Fruit fly (Drosophila melanogaster) whole organism, embryonic: ENCODE results near the gene CG12507.

Experiments used
- Ada2b ChIP-seq: fragments of 200-800 bp; sonication (Bioruptor generic); IDR thresholded peaks from 2 replicates; pipeline ENCODE4 v1.3.6; 2022; ENCODE audit warnings: missing biosample characterization, missing genetic modification characterization
- Aef1 ChIP-seq: fragments of 200-800 bp; sonication (Bioruptor generic); IDR thresholded peaks from 3 replicates; pipeline ENCODE4 v1.3.6; 2022; ENCODE audit warnings: missing biosample characterization, missing genetic modification characterization
- CG10274 ChIP-seq: fragments of 200-800 bp; sonication (Bioruptor generic); optimal IDR thresholded peaks from 3 replicates; lab custom pipeline; 2017; ENCODE audit warnings: missing biosample characterization, mild to moderate bottlenecking, missing genetic modification characterization
- CG10959 ChIP-seq: fragments of 200-800 bp; sonication (Bioruptor generic); IDR thresholded peaks from 2 replicates; pipeline ENCODE4 v1.3.6; 2022; ENCODE audit warnings: missing biosample characterization, missing genetic modification characterization
- CG11696 ChIP-seq: fragments of 200-800 bp; sonication (Bioruptor generic); IDR thresholded peaks from 2 replicates; pipeline ENCODE4 v1.3.6; 2022; ENCODE audit warnings: missing biosample characterization, missing genetic modification characterization
- CG12104 ChIP-seq: fragments of 200-800 bp; sonication (Bioruptor generic); optimal IDR thresholded peaks from 3 replicates; lab custom pipeline; 2016; ENCODE audit warnings: missing biosample characterization, missing genetic modification characterization
- CG12659 ChIP-seq: fragments of 200-800 bp; sonication (Bioruptor generic); optimal IDR thresholded peaks from 3 replicates; lab custom pipeline; 2017; ENCODE audit warnings: mild to moderate bottlenecking, missing biosample characterization, missing genetic modification reagents, missing genetic modification characterization
- CG13123 ChIP-seq: fragments of 200-800 bp; sonication (Bioruptor generic); optimal IDR thresholded peaks from 2 replicates; lab custom pipeline; 2016; ENCODE audit warnings: missing biosample characterization, missing genetic modification characterization
- CG13624 ChIP-seq: fragments of 200-800 bp; sonication (Bioruptor generic); optimal IDR thresholded peaks from 2 replicates; lab custom pipeline; 2016; ENCODE audit warnings: missing biosample characterization, missing genetic modification characterization
- CG2202 ChIP-seq: fragments of 200-800 bp; sonication (Bioruptor generic); optimal IDR thresholded peaks from 2 replicates; lab custom pipeline; 2018; ENCODE audit warnings: missing biosample characterization, mild to moderate bottlenecking, missing genetic modification characterization
- CG2678 ChIP-seq: fragments of 200-800 bp; sonication (Bioruptor generic); optimal IDR thresholded peaks from 3 replicates; lab custom pipeline; 2019; ENCODE audit warnings: missing biosample characterization, mild to moderate bottlenecking, missing genetic modification characterization, moderate library complexity
- CG31224 ChIP-seq: fragments of 200-800 bp; sonication (Bioruptor generic); IDR thresholded peaks from 2 replicates; pipeline ENCODE4 v1.3.6; 2022; ENCODE audit warnings: missing biosample characterization, missing genetic modification characterization
- CG34224 ChIP-seq: fragments of 200-800 bp; sonication (Bioruptor generic); IDR thresholded peaks from 3 replicates; pipeline ENCODE4 v1.3.6; 2022; ENCODE audit warnings: missing biosample characterization, missing genetic modification characterization; ENCODE audit not compliant: partially characterized antibody
- CG3995 ChIP-seq: fragments of 200-800 bp; sonication (Bioruptor generic); optimal IDR thresholded peaks from 3 replicates; lab custom pipeline; 2016; ENCODE audit warnings: missing biosample characterization, missing genetic modification characterization
- CG42726 ChIP-seq: fragments of 200-800 bp; sonication (Bioruptor generic); IDR thresholded peaks from 2 replicates; pipeline ENCODE4 v1.3.6; 2022; ENCODE audit warnings: missing biosample characterization, missing genetic modification characterization; ENCODE audit not compliant: partially characterized antibody
- CG4282 ChIP-seq: fragments of 200-800 bp; sonication (Bioruptor generic); optimal IDR thresholded peaks from 2 replicates; lab custom pipeline; 2016; ENCODE audit warnings: missing biosample characterization, missing genetic modification characterization
- CG4820 ChIP-seq: fragments of 200-800 bp; sonication (Bioruptor generic); optimal IDR thresholded peaks from 3 replicates; lab custom pipeline; 2016; ENCODE audit warnings: missing biosample characterization, missing genetic modification characterization
- CG6272 ChIP-seq: fragments of 200-800 bp; sonication (Bioruptor generic); IDR thresholded peaks from 2 replicates; pipeline ENCODE4 v1.3.6; 2022; ENCODE audit warnings: missing biosample characterization, missing genetic modification characterization
- CG6654 ChIP-seq: fragments of 200-800 bp; sonication (Bioruptor generic); optimal IDR thresholded peaks from 2 replicates; lab custom pipeline; 2017; ENCODE audit warnings: missing biosample characterization, mild to moderate bottlenecking, missing genetic modification characterization
- CG6791 ChIP-seq: fragments of 200-800 bp; sonication (Bioruptor generic); IDR thresholded peaks from 3 replicates; pipeline ENCODE4 v1.3.6; 2022; ENCODE audit warnings: missing biosample characterization, missing genetic modification characterization; ENCODE audit not compliant: partially characterized antibody
- CG7372 ChIP-seq: fragments of 200-800 bp; sonication (Bioruptor generic); IDR thresholded peaks from 2 replicates; pipeline ENCODE4 v1.3.6; 2022; ENCODE audit warnings: missing biosample characterization, missing genetic modification characterization
- CG9609 ChIP-seq: fragments of 200-800 bp; sonication (Bioruptor generic); optimal IDR thresholded peaks from 3 replicates; lab custom pipeline; 2016; ENCODE audit warnings: missing biosample characterization, missing genetic modification characterization
- CG9932 ChIP-seq: fragments of 200-800 bp; sonication (Bioruptor generic); IDR thresholded peaks from 2 replicates; pipeline ENCODE4 v1.3.6; 2022; ENCODE audit warnings: missing biosample characterization, missing genetic modification characterization
- CrebB ChIP-seq: fragments of 200-800 bp; sonication (Bioruptor generic); optimal IDR thresholded peaks from 3 replicates; lab custom pipeline; 2018; ENCODE audit warnings: missing biosample characterization, mild to moderate bottlenecking, missing genetic modification characterization
- Hr51 ChIP-seq, 2 experiments: fragments of 200-800 bp; sonication (Bioruptor generic); optimal IDR thresholded peaks; 2 replicates in 1 of 2; 3 replicates in 1 of 2; lab custom pipeline; 2016 to 2018; ENCODE audit warnings: missing biosample characterization in 2 of 2, missing genetic modification characterization in 2 of 2, mild to moderate bottlenecking in 1 of 2, moderate library complexity in 1 of 2
- Med ChIP-seq: fragments of 200-800 bp; sonication (Bioruptor generic); peaks from one replicate; lab custom pipeline; 2016; ENCODE audit warnings: missing biosample characterization, missing genetic modification characterization, mild to moderate bottlenecking, inconsistent platforms, moderate library complexity
- Mes4 ChIP-seq: fragments of 200-800 bp; sonication (Bioruptor generic); optimal IDR thresholded peaks from 2 replicates; lab custom pipeline; 2016; ENCODE audit warnings: missing biosample characterization, missing genetic modification characterization
- Pdp1 ChIP-seq, 2 experiments: fragments of 200-800 bp; sonication (Bioruptor generic); optimal IDR thresholded peaks; 3 replicates each; lab custom pipeline; 2016; ENCODE audit warnings: missing biosample characterization in 2 of 2, missing genetic modification characterization in 2 of 2, mild to moderate bottlenecking in 1 of 2, moderate library complexity in 1 of 2
- Sry-β ChIP-seq: fragments of 200-800 bp; sonication (Bioruptor generic); optimal IDR thresholded peaks from 2 replicates; lab custom pipeline; 2018; ENCODE audit warnings: missing biosample characterization, mild to moderate bottlenecking, missing genetic modification characterization, moderate library complexity
- TFAM ChIP-seq: fragments of 200-800 bp; sonication (Bioruptor generic); optimal IDR thresholded peaks from 2 replicates; lab custom pipeline; 2017; ENCODE audit warnings: missing biosample characterization, missing genetic modification characterization, inconsistent platforms
- bcd ChIP-seq: fragments of 200-800 bp; sonication (Bioruptor generic); optimal IDR thresholded peaks from 2 replicates; lab custom pipeline; 2017; ENCODE audit warnings: missing biosample characterization, mild to moderate bottlenecking, missing genetic modification characterization
- cas ChIP-seq: fragments of 200-800 bp; sonication (Bioruptor generic); IDR thresholded peaks from 2 replicates; pipeline ENCODE4 v1.3.6; 2022; ENCODE audit warnings: missing biosample characterization, missing genetic modification characterization
- chif ChIP-seq, 2 experiments: fragments of 200-800 bp; sonication (Bioruptor generic); optimal IDR thresholded peaks; 3 replicates each; lab custom pipeline; 2016; ENCODE audit warnings: missing biosample characterization in 2 of 2, missing genetic modification characterization in 2 of 2
- chm ChIP-seq: fragments of 200-800 bp; sonication (Bioruptor generic); IDR thresholded peaks from 2 replicates; pipeline ENCODE4 v1.3.6; 2022; ENCODE audit warnings: missing biosample characterization, missing genetic modification characterization
- dmrt11E ChIP-seq: fragments of 200-800 bp; sonication (Bioruptor generic); optimal IDR thresholded peaks from 3 replicates; lab custom pipeline; 2018; ENCODE audit warnings: missing biosample characterization, mild to moderate bottlenecking, missing genetic modification characterization, moderate library complexity
- grn ChIP-seq: fragments of 200-800 bp; sonication (Bioruptor generic); optimal IDR thresholded peaks from 3 replicates; lab custom pipeline; 2017; ENCODE audit warnings: missing biosample characterization, missing genetic modification characterization
- gsb-n ChIP-seq: fragments of 200-800 bp; sonication (Bioruptor generic); optimal IDR thresholded peaks from 3 replicates; lab custom pipeline; 2018; ENCODE audit warnings: missing biosample characterization, mild to moderate bottlenecking, missing genetic modification characterization
- jigr1 ChIP-seq: fragments of 200-800 bp; sonication (Bioruptor generic); IDR thresholded peaks from 3 replicates; pipeline ENCODE4 v1.3.6; 2022; ENCODE audit warnings: missing biosample characterization, missing genetic modification characterization
- jing ChIP-seq: fragments of 200-800 bp; sonication (Bioruptor generic); optimal IDR thresholded peaks from 2 replicates; lab custom pipeline; 2018; ENCODE audit warnings: missing biosample characterization, mild to moderate bottlenecking, missing genetic modification characterization
- ken ChIP-seq: fragments of 200-800 bp; sonication (Bioruptor generic); IDR thresholded peaks from 3 replicates; pipeline ENCODE4 v1.3.6; 2022; ENCODE audit warnings: missing biosample characterization, missing genetic modification characterization
- kni ChIP-seq: fragments of 200-800 bp; sonication (Bioruptor generic); optimal IDR thresholded peaks from 3 replicates; lab custom pipeline; 2017; ENCODE audit warnings: mild to moderate bottlenecking, missing biosample characterization, missing genetic modification reagents, missing genetic modification characterization
- lab ChIP-seq: fragments of 200-800 bp; sonication (Bioruptor generic); optimal IDR thresholded peaks from 3 replicates; lab custom pipeline; 2017; ENCODE audit warnings: missing biosample characterization, missing genetic modification characterization, mild to moderate bottlenecking, moderate library complexity, missing genetic modification reagents
- maf-S ChIP-seq: fragments of 200-800 bp; sonication (Bioruptor generic); optimal IDR thresholded peaks from 2 replicates; lab custom pipeline; 2016; ENCODE audit warnings: missing biosample characterization, missing genetic modification characterization
- nerfin-1 ChIP-seq: fragments of 200-800 bp; sonication (Bioruptor generic); optimal IDR thresholded peaks from 3 replicates; lab custom pipeline; 2019; ENCODE audit warnings: missing biosample characterization, mild to moderate bottlenecking, missing genetic modification characterization, moderate library complexity
- otp ChIP-seq: fragments of 200-800 bp; sonication (Bioruptor generic); IDR thresholded peaks from 3 replicates; pipeline ENCODE4, ENCODE4 v1.3.6; 2022; ENCODE audit warnings: missing biosample characterization, missing genetic modification characterization
- pan ChIP-seq, 4 experiments: fragments of >200 bp in 3 of 4; fragments of 200-800 bp in 1 of 4; sonication (Bioruptor generic) in 1 of 4; optimal IDR thresholded peaks in 3 of 4; IDR thresholded peaks in 1 of 4; 2 replicates each; pipeline versions ENCODE4 v1.3.6 to Lab custom; 2017 to 2022; ENCODE audit warnings: missing biosample characterization in 2 of 4, missing genetic modification characterization in 2 of 4, mixed read lengths in 1 of 4
- ro ChIP-seq: fragments of 200-800 bp; sonication (Bioruptor generic); IDR thresholded peaks from 2 replicates; pipeline ENCODE4 v1.3.6; 2022; ENCODE audit warnings: missing biosample characterization, missing genetic modification characterization
- wor ChIP-seq: fragments of 200-800 bp; sonication (Bioruptor generic); IDR thresholded peaks from 2 replicates; pipeline ENCODE4 v1.3.6; 2022; ENCODE audit warnings: missing biosample characterization, missing genetic modification characterization
- yki ChIP-seq: fragments of >200 bp; optimal IDR thresholded peaks from 3 replicates; lab custom pipeline; 2018
- zfh1 ChIP-seq: fragments of 200-800 bp; sonication (Bioruptor generic); IDR thresholded peaks from 3 replicates; pipeline ENCODE4 v1.3.6; 2022; ENCODE audit warnings: missing biosample characterization, missing genetic modification characterization

The CG12507 gene

dm6 chrX:16278783-16279182 lies 12.4 kb upstream of the CG12507 start (continued):
- TF ChIP-seq Hr51 (GFP tag; optimal IDR thresholded peaks at IDR 0.05; lab: Kevin White, UChicago) (peak; percentile 23 to 87), CG2202 (tag; lab: Kevin White, UChicago) (peak; percentile 77), CG31224 (GFP tag; lab: Robert Waterston, UW) (peak; percentile 60; the same call in 1 of the 2 replicates), cas (GFP tag; lab: Robert Waterston, UW) (0 out of 2 replicates have a peak, but pooled peaks have one; percentile 32), CG42726 (GFP tag; lab: Robert Waterston, UW) (no peak), lab (GFP tag; lab: Kevin White, UChicago) (peak; percentile 87), bcd (GFP tag; lab: Kevin White, UChicago) (peak; percentile 80), chm (peak; percentile 93), CG7372 (GFP tag; lab: Robert Waterston, UW) (peak; percentile 76), Sry-β (GFP tag; lab: Kevin White, UChicago) (peak; percentile 32), CG2678 (tag; lab: Kevin White, UChicago) (peak; percentile 89), CG9609 (GFP tag; lab: Kevin White, UChicago) (peak; percentile 61), CG12104 (GFP tag; lab: Kevin White, UChicago) (peak; percentile 72), kni (GFP tag; lab: Kevin White, UChicago) (peak; percentile 85), zfh1 (GFP tag; lab: Robert Waterston, UW) (peak; percentile 84), CG10274 (GFP tag; lab: Kevin White, UChicago) (peak; percentile 70), TFAM (GFP tag; lab: Kevin White, UChicago) (peak; percentile 51), Mes4 (peak; percentile 2), chif (GFP tag; optimal IDR thresholded peaks at IDR 0.05; lab: Kevin White, UChicago) (peak; percentile 59 to 78), grn (GFP tag; lab: Kevin White, UChicago) (no peak), Ada2b (peak; percentile 86), dmrt11E (tag; lab: Kevin White, UChicago) (peak; percentile 88), wor (GFP tag; lab: Robert Waterston, UW) (peak; percentile 67), ro (GFP tag; lab: Robert Waterston, UW) (peak; percentile 35; the same call in 1 of the 2 replicates), CG4282 (GFP tag; lab: Kevin White, UChicago) (no peak), Med (peak; percentile 94), CG13624 (GFP tag; lab: Kevin White, UChicago) (no peak), CG6791 (GFP tag; lab: Robert Waterston, UW) (no peak), CG11696 (peak; percentile 62), CG4820 (peak; percentile 71), maf-S (no peak), CrebB (tag; lab: Kevin White, UChicago) (peak; percentile 78), CG9932 (GFP tag; lab: Robert Waterston, UW) (peak; percentile 53), CG34224 (no peak), CG12659 (GFP tag; lab: Kevin White, UChicago) (peak; percentile 60), otp (peak; percentile 84; the same call in 2 of the 3 replicates), CG3995 (GFP tag; lab: Kevin White, UChicago) (no peak), CG13123 (GFP tag; lab: Kevin White, UChicago) (no peak), Pdp1 (GFP tag; optimal IDR thresholded peaks at IDR 0.05; lab: Kevin White, UChicago) (peak; percentile 18 to 41), CG10959 (GFP tag; lab: Robert Waterston, UW) (peak; percentile 78), jigr1 (GFP tag; lab: Robert Waterston, UW) (peak; percentile 60; the same call in 2 of the 3 replicates), ken (GFP tag; lab: Robert Waterston, UW) (peak; percentile 83), Aef1 (GFP tag; lab: Robert Waterston, UW) (peak; percentile 67), yki (lab: Kevin White, UChicago) (no peak), pan (optimal IDR thresholded peaks at IDR 0.05; lab: Kevin White, UChicago) (no peak), pan (GFP tag; optimal IDR thresholded peaks at IDR 0.05 in 1 of 2, IDR thresholded peaks at IDR 0.05 in 1 of 2) (peak in 1 of 2 experiments; percentile 86), CG6654 (peak; percentile 57), nerfin-1 (peak; percentile 82), jing (peak; percentile 69), gsb-n (tag; lab: Kevin White, UChicago) (peak; percentile 84), CG6272 (peak; percentile 46)
